Worm (Caenorhabditis elegans) whole organism, L1 larva: Measurements from ENCODE around the gene B0303.16.

Experiments
- Y116A8C.19 ChIP-seq: sonication (generic microtip); optimal IDR thresholded peaks from 2 replicates; lab custom pipeline; 2016; ENCODE audit warnings: missing compliant biosample characterization, missing genetic modification characterization, borderline replicate concordance
- aha-1 ChIP-seq: fragments of 150-350 bp; optimal IDR thresholded peaks from 2 replicates; lab custom pipeline; 2014; ENCODE audit warnings: missing biosample characterization, missing genetic modification characterization
- blmp-1 ChIP-seq: fragments of 150-350 bp; optimal IDR thresholded peaks from 2 replicates; lab custom pipeline; 2014; ENCODE audit warnings: missing biosample characterization, missing genetic modification characterization
- ceh-90 ChIP-seq: sonication (generic microtip); optimal IDR thresholded peaks from 2 replicates; lab custom pipeline; 2016; ENCODE audit warnings: missing genetic modification characterization, missing compliant biosample characterization
- dsc-1 ChIP-seq: sonication (generic microtip); optimal IDR thresholded peaks from 2 replicates; lab custom pipeline; 2016; ENCODE audit warnings: mild to moderate bottlenecking, missing genetic modification characterization, missing compliant biosample characterization
- efl-3 ChIP-seq: fragments of 200-800 bp; sonication (Bioruptor generic); optimal IDR thresholded peaks from 2 replicates; lab custom pipeline; 2018; ENCODE audit warnings: mild to moderate bottlenecking, missing genetic modification characterization, missing compliant biosample characterization
- elt-3 ChIP-seq, 6 experiments: fragments of 150-350 bp in 1 of 6; sonication (generic microtip); optimal IDR thresholded peaks; 2 replicates each; lab custom pipeline; 2017 to 2018; ENCODE audit warnings: missing biosample characterization in 6 of 6, missing genetic modification characterization in 6 of 6, inconsistent platforms in 1 of 6
- ets-5 ChIP-seq: fragments of 200-800 bp; sonication (Bioruptor generic); IDR thresholded peaks from 2 replicates; pipeline ENCODE4 v1.3.6; 2022; ENCODE audit warnings: missing genetic modification characterization, missing compliant biosample characterization
- fkh-10 ChIP-seq: sonication (generic microtip); optimal IDR thresholded peaks from 2 replicates; lab custom pipeline; 2017; ENCODE audit warnings: missing biosample characterization, missing genetic modification reagents, missing genetic modification characterization
- fkh-8 ChIP-seq: sonication (generic microtip); optimal IDR thresholded peaks from 2 replicates; lab custom pipeline; 2016; ENCODE audit warnings: mild to moderate bottlenecking, missing genetic modification characterization, missing compliant biosample characterization
- fos-1 ChIP-seq: fragments of 150-350 bp; optimal IDR thresholded peaks from 2 replicates; lab custom pipeline; 2014; ENCODE audit warnings: missing biosample characterization, missing genetic modification characterization
- hlh-17 ChIP-seq: fragments of 200-800 bp; sonication (Bioruptor generic); optimal IDR thresholded peaks from 2 replicates; lab custom pipeline; 2018; ENCODE audit warnings: missing genetic modification characterization, mild to moderate bottlenecking, missing compliant biosample characterization, moderate library complexity, borderline replicate concordance
- hlh-4 ChIP-seq: sonication (generic microtip); optimal IDR thresholded peaks from 2 replicates; lab custom pipeline; 2016; ENCODE audit warnings: mild to moderate bottlenecking, missing genetic modification characterization, missing compliant biosample characterization
- irx-1 ChIP-seq: sonication (generic microtip); optimal IDR thresholded peaks from 2 replicates; lab custom pipeline; 2016; ENCODE audit warnings: missing genetic modification characterization, missing compliant biosample characterization
- isw-1 ChIP-seq: fragments of 200-800 bp; sonication (Bioruptor generic); IDR thresholded peaks from 2 replicates; pipeline ENCODE4 v1.3.6; 2022; ENCODE audit warnings: missing genetic modification characterization, missing compliant biosample characterization
- lin-14 ChIP-seq: fragments of 200-800 bp; sonication (Bioruptor generic); optimal IDR thresholded peaks from 2 replicates; lab custom pipeline; 2018; ENCODE audit warnings: mild to moderate bottlenecking, missing genetic modification characterization, moderate library complexity, missing compliant biosample characterization
- lin-35 ChIP-seq, 2 experiments: fragments of 150-350 bp; optimal IDR thresholded peaks; 2 replicates each; lab custom pipeline; 2014; ENCODE audit warnings: missing biosample characterization in 2 of 2, missing genetic modification characterization in 2 of 2, missing genetic modification reagents in 2 of 2
- lir-3 ChIP-seq: sonication (generic microtip); optimal IDR thresholded peaks from 2 replicates; lab custom pipeline; 2016; ENCODE audit warnings: mild to moderate bottlenecking, missing genetic modification characterization, moderate library complexity, missing compliant biosample characterization; ENCODE audit not compliant: poor library complexity
- mef-2 ChIP-seq: fragments of 150-350 bp; optimal IDR thresholded peaks from 2 replicates; lab custom pipeline; 2014; ENCODE audit warnings: missing biosample characterization, missing genetic modification characterization
- nhr-12 ChIP-seq: sonication (generic microtip); optimal IDR thresholded peaks from 2 replicates; lab custom pipeline; 2017; ENCODE audit warnings: missing biosample characterization, missing genetic modification characterization
- nhr-237 ChIP-seq: fragments of 150-350 bp; optimal IDR thresholded peaks from 2 replicates; lab custom pipeline; 2014; ENCODE audit warnings: missing biosample characterization, missing genetic modification characterization
- nhr-28 ChIP-seq: fragments of 150-350 bp; optimal IDR thresholded peaks from 2 replicates; lab custom pipeline; 2014; ENCODE audit warnings: missing biosample characterization, missing genetic modification characterization
- nhr-77 ChIP-seq: fragments of 150-350 bp; optimal IDR thresholded peaks from 2 replicates; lab custom pipeline; 2014; ENCODE audit warnings: missing biosample characterization, missing genetic modification characterization
- nhr-85 ChIP-seq: sonication (generic microtip); peaks from one replicate; lab custom pipeline; 2016; ENCODE audit warnings: missing genetic modification characterization, inconsistent platforms, missing compliant biosample characterization
- pag-3 ChIP-seq: sonication (generic microtip); optimal IDR thresholded peaks from 2 replicates; lab custom pipeline; 2017; ENCODE audit warnings: missing genetic modification characterization, mild to moderate bottlenecking, missing compliant biosample characterization, antibody characterized with exemption, borderline replicate concordance; ENCODE audit not compliant: insufficient read depth
- pax-3 ChIP-seq: fragments of 200-800 bp; sonication (Bioruptor generic); optimal IDR thresholded peaks from 2 replicates; lab custom pipeline; 2018; ENCODE audit warnings: mild to moderate bottlenecking, missing genetic modification characterization, moderate library complexity, missing compliant biosample characterization
- skn-1 ChIP-seq: fragments of 150-350 bp; optimal IDR thresholded peaks from 2 replicates; lab custom pipeline; 2014; ENCODE audit warnings: missing biosample characterization, missing genetic modification characterization
- sox-4 ChIP-seq: sonication (generic microtip); optimal IDR thresholded peaks from 2 replicates; lab custom pipeline; 2016; ENCODE audit warnings: missing genetic modification characterization, missing compliant biosample characterization
- sptf-1 ChIP-seq: fragments of 150-350 bp; optimal IDR thresholded peaks from 2 replicates; lab custom pipeline; 2014; ENCODE audit warnings: missing biosample characterization, missing genetic modification characterization
- sup-37 ChIP-seq: fragments of 200-800 bp; sonication (Bioruptor generic); optimal IDR thresholded peaks from 2 replicates; lab custom pipeline; 2018; ENCODE audit warnings: mild to moderate bottlenecking, missing genetic modification characterization, missing compliant biosample characterization
- tbx-2 ChIP-seq: sonication (generic microtip); optimal IDR thresholded peaks from 2 replicates; lab custom pipeline; 2016; ENCODE audit warnings: missing genetic modification characterization, missing compliant biosample characterization
- unc-130 ChIP-seq: fragments of 150-350 bp; optimal IDR thresholded peaks from 2 replicates; lab custom pipeline; 2017; ENCODE audit warnings: missing biosample characterization, missing genetic modification characterization, inconsistent platforms
- unc-30 ChIP-seq: sonication (generic microtip); optimal IDR thresholded peaks from 2 replicates; lab custom pipeline; 2017; ENCODE audit warnings: missing biosample characterization, missing genetic modification characterization
- unc-62 ChIP-seq: fragments of 150-350 bp; optimal IDR thresholded peaks from 2 replicates; lab custom pipeline; 2014; ENCODE audit warnings: missing biosample characterization, missing genetic modification reagents, missing genetic modification characterization
- vab-15 ChIP-seq: sonication (generic microtip); optimal IDR thresholded peaks from 2 replicates; lab custom pipeline; 2017; ENCODE audit warnings: missing genotype, mild to moderate bottlenecking, missing genetic modification characterization, missing compliant biosample characterization
- xbp-1 ChIP-seq: sonication (generic microtip); optimal IDR thresholded peaks from 2 replicates; lab custom pipeline; 2016; ENCODE audit warnings: missing genetic modification characterization, missing compliant biosample characterization
- zag-1 ChIP-seq: fragments of 150-350 bp; optimal IDR thresholded peaks from 2 replicates; lab custom pipeline; 2014; ENCODE audit warnings: missing biosample characterization, missing genetic modification characterization
- zip-4 ChIP-seq: fragments of 200-800 bp; sonication (Bioruptor generic); optimal IDR thresholded peaks from 2 replicates; lab custom pipeline; 2018; ENCODE audit warnings: mild to moderate bottlenecking, missing genetic modification characterization, moderate library complexity, missing compliant biosample characterization
- ztf-11 ChIP-seq, 2 experiments: sonication (generic microtip); optimal IDR thresholded peaks; 2 replicates each; lab custom pipeline; 2016 to 2017; ENCODE audit warnings: missing genetic modification characterization in 2 of 2, missing biosample characterization in 1 of 2, missing compliant biosample characterization in 1 of 2
- ztf-4 ChIP-seq: fragments of 150-350 bp; optimal IDR thresholded peaks from 2 replicates; lab custom pipeline; 2014; ENCODE audit warnings: missing biosample characterization, missing genetic modification characterization

Gene B0303.16

DNA sequence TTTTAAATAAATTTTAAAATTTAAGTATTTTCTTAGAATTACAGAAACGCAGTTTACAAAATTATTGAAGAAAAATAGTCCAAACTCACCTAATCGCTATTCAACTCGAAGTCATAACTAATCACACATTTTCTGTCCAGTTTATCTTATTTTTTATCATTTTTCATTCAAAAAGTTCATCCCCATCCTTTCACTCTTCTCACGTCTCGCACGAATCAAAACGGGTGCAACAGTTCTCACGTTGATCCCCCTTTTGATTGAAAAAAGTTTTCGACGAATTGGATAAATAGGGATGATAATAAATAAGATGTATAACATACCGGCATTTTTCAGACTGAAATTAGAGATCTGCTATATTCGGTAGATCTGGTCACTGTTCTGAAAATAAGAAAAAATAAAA, 4.9 kb downstream of the B0303.16 start:
- no peak for TF ChIP-seq skn-1
- peak in 1 of 6 experiments; percentile 20 for TF ChIP-seq elt-3 (tag; optimal IDR thresholded peaks at IDR 0.05; lab: Kevin White, UChicago)
- no peak for TF ChIP-seq hlh-17 (GFP tag; lab: Kevin White, UChicago)
- no peak for TF ChIP-seq nhr-28 (tag; lab: Kevin White, UChicago)
- peak; percentile 73 for TF ChIP-seq nhr-85 (tag; lab: Kevin White, UChicago)
- peak; percentile 95 for TF ChIP-seq blmp-1 (tag; lab: Kevin White, UChicago)
- no peak for TF ChIP-seq nhr-237 (tag; lab: Kevin White, UChicago)
- TF ChIP-seq Y116A8C.19 (tag; lab: Kevin White, UChicago): no peak

DNA sequence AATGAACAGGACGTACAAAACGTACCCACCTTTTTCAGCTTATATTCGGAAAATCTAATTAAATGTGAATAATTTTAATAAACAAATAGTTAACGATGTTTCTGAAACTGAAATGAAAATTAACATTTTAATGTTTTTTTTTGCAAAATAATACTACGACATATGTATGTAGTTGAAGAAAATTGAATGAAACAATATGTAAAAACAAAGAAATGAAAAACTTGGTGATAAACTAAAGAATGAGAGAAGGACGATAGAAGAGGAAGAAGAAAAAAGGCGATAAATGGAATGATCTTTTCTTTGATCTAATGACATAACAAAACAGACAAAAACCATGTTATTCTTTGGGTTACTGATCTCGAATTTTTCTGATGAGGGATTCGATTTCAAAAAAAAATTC, 5.4 kb downstream of the B0303.16 start, which contains the start of gene B0303.11:
Gene B0303.11 (minus strand): TSS at position 101 of the 400 bp plus-strand sequence.
- TF ChIP-seq zip-4 (no peak), mef-2 (no peak), efl-3 (GFP tag; lab: Kevin White, UChicago) (no peak), skn-1 (no peak), zag-1 (tag; lab: Kevin White, UChicago) (no peak), tbx-2 (no peak), fkh-8 (tag; lab: Kevin White, UChicago) (no peak), pax-3 (tag; lab: Kevin White, UChicago) (no peak), irx-1 (no peak), xbp-1 (no peak), aha-1 (tag; lab: Kevin White, UChicago) (no peak), lir-3 (tag; lab: Kevin White, UChicago) (no peak), fkh-10 (GFP tag; lab: Kevin White, UChicago) (no peak)

DNA sequence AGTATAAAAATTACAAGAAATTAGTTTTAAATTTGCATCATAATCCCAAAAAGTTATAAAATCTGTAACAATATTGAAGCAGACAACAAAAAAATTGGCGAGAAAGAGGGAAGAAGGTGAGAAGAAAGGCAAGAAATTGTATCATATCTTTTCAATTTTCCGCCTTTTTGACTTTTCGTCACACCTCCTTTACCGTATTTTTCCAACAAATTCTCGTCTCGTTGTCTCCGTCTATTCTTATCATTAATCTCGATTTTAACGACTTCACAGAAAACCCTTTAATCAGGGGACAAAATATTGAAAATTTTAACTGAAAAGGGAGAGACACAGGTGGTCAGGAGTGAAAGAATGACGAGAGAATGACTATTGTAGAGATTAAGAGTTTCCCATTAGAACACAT, 8.1 kb downstream of the B0303.16 start:
- TF ChIP-seq blmp-1 (tag; lab: Kevin White, UChicago) (peak; percentile 54), elt-3 (tag; optimal IDR thresholded peaks at IDR 0.05; lab: Kevin White, UChicago) (peak in 2 of 6 experiments; percentile 1 to 59), dsc-1 (tag; lab: Kevin White, UChicago) (no peak), lin-14 (peak; percentile 4)

DNA sequence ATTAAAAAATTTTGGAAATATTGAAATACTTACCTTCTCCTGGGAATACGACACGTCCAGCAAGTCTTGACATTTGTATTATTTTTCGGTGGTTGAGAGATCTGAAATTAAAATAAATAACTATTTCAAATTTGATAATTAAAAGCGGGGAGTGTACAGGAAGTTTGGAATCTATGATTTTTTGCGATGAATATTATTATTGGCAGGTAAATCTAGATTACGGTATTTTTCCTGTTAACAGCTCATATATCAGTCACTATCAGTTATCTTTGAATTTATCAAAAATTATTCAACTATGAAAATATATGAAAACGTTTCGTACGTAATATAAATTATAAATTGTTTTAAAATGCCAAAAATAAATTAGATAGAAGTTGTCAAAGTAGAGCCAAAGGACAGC, 11.2 kb downstream of the B0303.16 start, which contains the start of gene B0303.14:
Gene B0303.14 (minus strand): TSS at position 101 of the 400 bp plus-strand sequence.
- TF ChIP-seq vab-15: no peak
- no peak for TF ChIP-seq unc-62 (GFP tag; lab: Kevin White, UChicago)
- no peak for TF ChIP-seq ztf-4 (tag; lab: Kevin White, UChicago)
- TF ChIP-seq pag-3 (tag; lab: Kevin White, UChicago): no peak
- no peak for TF ChIP-seq ztf-11 (tag; optimal IDR thresholded peaks at IDR 0.05; lab: Kevin White, UChicago)
- TF ChIP-seq ets-5 (GFP tag; lab: Robert Waterston, UW): no peak
- TF ChIP-seq fos-1 (tag; lab: Kevin White, UChicago): no peak
- no peak for TF ChIP-seq nhr-12
- no peak for TF ChIP-seq unc-130 (tag; lab: Kevin White, UChicago)
- no peak for TF ChIP-seq isw-1 (GFP tag; lab: Robert Waterston, UW)
- TF ChIP-seq sptf-1 (tag; lab: Kevin White, UChicago): no peak
- TF ChIP-seq hlh-4 (tag; lab: Kevin White, UChicago): no peak
- TF ChIP-seq ceh-90 (tag; lab: Kevin White, UChicago): no peak
- no peak for TF ChIP-seq sox-4 (tag; lab: Kevin White, UChicago)
- TF ChIP-seq nhr-77 (tag; lab: Kevin White, UChicago): no peak
- no peak for TF ChIP-seq lin-35 (GFP tag; optimal IDR thresholded peaks at IDR 0.05; lab: Kevin White, UChicago)
- no peak for TF ChIP-seq sup-37 (GFP tag; lab: Kevin White, UChicago)
- TF ChIP-seq unc-30 (tag; lab: Kevin White, UChicago): no peak
- TF ChIP-seq, all 84 proteins: peak for 0
